Worm (Caenorhabditis elegans) whole organism, L3 larva: Measurements from ENCODE around the gene clec-215.

Experiments used
- aly-2 ChIP-seq: fragments of 150-350 bp; optimal IDR thresholded peaks from 2 replicates; lab custom pipeline; 2014; ENCODE audit warnings: missing biosample characterization, missing genetic modification characterization
- ceh-28 ChIP-seq: fragments of 150-350 bp; optimal IDR thresholded peaks from 2 replicates; lab custom pipeline; 2014; ENCODE audit warnings: missing biosample characterization, missing genetic modification reagents, missing genetic modification characterization
- nhr-237 ChIP-seq: fragments of 150-350 bp; optimal IDR thresholded peaks from 2 replicates; lab custom pipeline; 2014; ENCODE audit warnings: missing biosample characterization, missing genetic modification characterization

clec-215 gene

DNA sequence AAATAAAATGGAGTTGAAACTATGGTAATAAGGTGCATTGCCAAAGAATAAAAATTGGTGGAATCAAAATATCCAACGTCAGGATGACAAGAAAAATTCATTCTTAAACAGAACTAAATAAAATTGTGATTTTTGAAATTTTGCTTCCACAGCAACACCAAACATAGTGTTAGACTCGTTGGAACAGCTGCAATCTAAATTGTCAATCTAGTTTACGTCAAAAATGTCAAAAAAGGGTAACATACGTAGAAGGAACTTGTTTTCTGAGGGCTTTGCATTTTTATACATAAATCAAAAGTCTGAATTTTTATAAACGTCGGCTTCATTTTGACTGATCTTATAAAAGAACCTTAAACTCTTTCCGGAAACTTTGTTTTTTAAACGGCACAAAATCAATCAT is 41.4 kb downstream of the clec-215 start, which contains the start of gene srh-200:
TSS of gene srh-200 (minus strand) at position 101 of the 400 bp plus-strand sequence.
- TF ChIP-seq nhr-237 (tag; lab: Kevin White, UChicago) (no peak), aly-2 (tag; lab: Kevin White, UChicago) (no peak), ceh-28 (tag; lab: Kevin White, UChicago) (no peak)
